Fruit fly (Drosophila melanogaster) whole organism, embryonic: ENCODE data around the gene CG14995.
A peak's percentile ranks its signal among the peaks of the same experiment; 100 is the strongest.

ENCODE experiments used
- Atf-2 ChIP-seq: fragments of 200-800 bp; sonication (Bioruptor generic); optimal IDR thresholded peaks from 2 replicates; lab custom pipeline; 2016; ENCODE audit warnings: missing biosample characterization, missing genetic modification characterization
- Awh ChIP-seq: fragments of 200-800 bp; sonication (Bioruptor generic); IDR thresholded peaks from 2 replicates; pipeline ENCODE4, ENCODE4 v1.3.6; 2022; ENCODE audit warnings: missing biosample characterization, missing genetic modification characterization
- Blimp-1 ChIP-seq: fragments of 200-800 bp; sonication (Bioruptor generic); optimal IDR thresholded peaks from 3 replicates; lab custom pipeline; 2018; ENCODE audit warnings: missing biosample characterization, missing genetic modification characterization, mild to moderate bottlenecking, moderate library complexity, missing genetic modification reagents
- BtbVII ChIP-seq: fragments of 200-800 bp; sonication (Bioruptor generic); optimal IDR thresholded peaks from 3 replicates; lab custom pipeline; 2017; ENCODE audit warnings: missing biosample characterization, mild to moderate bottlenecking, missing genetic modification characterization
- Bteb2 ChIP-seq: fragments of 200-800 bp; sonication (Bioruptor generic); optimal IDR thresholded peaks from 2 replicates; lab custom pipeline; 2016; ENCODE audit warnings: missing biosample characterization, missing genetic modification characterization
- CG10959 ChIP-seq: fragments of 200-800 bp; sonication (Bioruptor generic); IDR thresholded peaks from 2 replicates; pipeline ENCODE4 v1.3.6; 2022; ENCODE audit warnings: missing biosample characterization, missing genetic modification characterization
- CG11504 ChIP-seq: fragments of 200-800 bp; sonication (Bioruptor generic); optimal IDR thresholded peaks from 3 replicates; lab custom pipeline; 2019; ENCODE audit warnings: missing biosample characterization, mild to moderate bottlenecking, missing genetic modification characterization, moderate library complexity
- CG14014 ChIP-seq: fragments of 200-800 bp; sonication (Bioruptor generic); IDR thresholded peaks from 2 replicates; pipeline ENCODE4 v1.3.6; 2022; ENCODE audit warnings: missing biosample characterization, missing genetic modification characterization
- CG15073 ChIP-seq: fragments of 200-800 bp; sonication (Bioruptor generic); optimal IDR thresholded peaks from 2 replicates; lab custom pipeline; 2016; ENCODE audit warnings: missing biosample characterization, missing genetic modification characterization
- CG16815 ChIP-seq: fragments of 200-800 bp; sonication (Bioruptor generic); optimal IDR thresholded peaks from 3 replicates; lab custom pipeline; 2017; ENCODE audit warnings: missing biosample characterization, mild to moderate bottlenecking, missing genetic modification characterization
- CG1792 ChIP-seq: fragments of 200-800 bp; sonication (Bioruptor generic); optimal IDR thresholded peaks from 2 replicates; lab custom pipeline; 2016; ENCODE audit warnings: missing biosample characterization, missing genetic modification characterization
- CG18262 ChIP-seq: fragments of 200-800 bp; optimal IDR thresholded peaks from 3 replicates; lab custom pipeline; 2019; ENCODE audit warnings: missing biosample characterization, mild to moderate bottlenecking, missing genetic modification characterization, moderate library complexity
- CG3065 ChIP-seq: fragments of 200-800 bp; sonication (Bioruptor generic); optimal IDR thresholded peaks from 2 replicates; lab custom pipeline; 2016; ENCODE audit warnings: missing biosample characterization, missing genetic modification characterization
- CG5245 ChIP-seq: fragments of 200-800 bp; sonication (Bioruptor generic); optimal IDR thresholded peaks from 3 replicates; lab custom pipeline; 2016; ENCODE audit warnings: missing biosample characterization, missing genetic modification characterization
- CG6654 ChIP-seq: fragments of 200-800 bp; sonication (Bioruptor generic); optimal IDR thresholded peaks from 2 replicates; lab custom pipeline; 2017; ENCODE audit warnings: missing biosample characterization, mild to moderate bottlenecking, missing genetic modification characterization
- CG6689 ChIP-seq: fragments of 200-800 bp; sonication (Bioruptor generic); IDR thresholded peaks from 2 replicates; pipeline ENCODE4 v1.3.6; 2022; ENCODE audit warnings: missing biosample characterization, missing genetic modification characterization
- CG6813 ChIP-seq: fragments of 200-800 bp; sonication (Bioruptor generic); optimal IDR thresholded peaks from 2 replicates; lab custom pipeline; 2017; ENCODE audit warnings: missing biosample characterization, missing genetic modification characterization, mild to moderate bottlenecking, moderate library complexity, missing genetic modification reagents
- CG7786 ChIP-seq: fragments of 200-800 bp; sonication (Bioruptor generic); optimal IDR thresholded peaks from 2 replicates; lab custom pipeline; 2016; ENCODE audit warnings: missing biosample characterization, missing genetic modification characterization
- CG8944 ChIP-seq: fragments of 200-800 bp; sonication (Bioruptor generic); optimal IDR thresholded peaks from 3 replicates; lab custom pipeline; 2016; ENCODE audit warnings: missing biosample characterization, missing genetic modification characterization
- CG9437 ChIP-seq: fragments of 200-800 bp; sonication (Bioruptor generic); optimal IDR thresholded peaks from 2 replicates; lab custom pipeline; 2018; ENCODE audit warnings: missing biosample characterization, mild to moderate bottlenecking, missing genetic modification characterization
- CG9932 ChIP-seq: fragments of 200-800 bp; sonication (Bioruptor generic); IDR thresholded peaks from 2 replicates; pipeline ENCODE4 v1.3.6; 2022; ENCODE audit warnings: missing biosample characterization, missing genetic modification characterization
- Camta ChIP-seq: fragments of 200-800 bp; sonication (Bioruptor generic); optimal IDR thresholded peaks from 2 replicates; lab custom pipeline; 2016; ENCODE audit warnings: missing biosample characterization, missing genetic modification characterization
- D19B ChIP-seq: fragments of 200-800 bp; sonication (Bioruptor generic); optimal IDR thresholded peaks from 2 replicates; lab custom pipeline; 2017; ENCODE audit warnings: missing biosample characterization, mild to moderate bottlenecking, missing genetic modification characterization
- Deaf1 ChIP-seq: fragments of 200-800 bp; optimal IDR thresholded peaks from 3 replicates; lab custom pipeline; 2019; ENCODE audit warnings: missing biosample characterization, mild to moderate bottlenecking, missing genetic modification characterization, moderate library complexity
- Doc3 ChIP-seq: fragments of 200-800 bp; sonication (Bioruptor generic); IDR thresholded peaks from 3 replicates; pipeline ENCODE4 v1.3.6; 2022; ENCODE audit warnings: missing biosample characterization, missing genetic modification characterization; ENCODE audit not compliant: partially characterized antibody
- Hey ChIP-seq: fragments of 200-800 bp; sonication (Bioruptor generic); optimal IDR thresholded peaks from 3 replicates; lab custom pipeline; 2018; ENCODE audit warnings: missing biosample characterization, mild to moderate bottlenecking, missing genetic modification characterization
- Hr51 ChIP-seq, 2 experiments: fragments of 200-800 bp; sonication (Bioruptor generic); optimal IDR thresholded peaks; 2 replicates in 1 of 2; 3 replicates in 1 of 2; lab custom pipeline; 2016 to 2018; ENCODE audit warnings: missing biosample characterization in 2 of 2, missing genetic modification characterization in 2 of 2, mild to moderate bottlenecking in 1 of 2, moderate library complexity in 1 of 2
- Hsf ChIP-seq: fragments of 200-800 bp; sonication (Bioruptor generic); optimal IDR thresholded peaks from 3 replicates; lab custom pipeline; 2016; ENCODE audit warnings: missing biosample characterization, missing genetic modification characterization
- Lhr ChIP-seq: fragments of 200-800 bp; sonication (Bioruptor generic); optimal IDR thresholded peaks from 3 replicates; lab custom pipeline; 2017; ENCODE audit warnings: mild to moderate bottlenecking, missing biosample characterization, missing genetic modification reagents, missing genetic modification characterization
- Nf-YC ChIP-seq: fragments of 200-800 bp; optimal IDR thresholded peaks from 3 replicates; lab custom pipeline; 2019; ENCODE audit warnings: missing biosample characterization, mild to moderate bottlenecking, missing genetic modification characterization, moderate library complexity
- ara ChIP-seq: fragments of 200-800 bp; sonication (Bioruptor generic); IDR thresholded peaks from 2 replicates; pipeline ENCODE4 v1.3.6; 2022; ENCODE audit warnings: missing biosample characterization, missing genetic modification characterization
- cas ChIP-seq: fragments of 200-800 bp; sonication (Bioruptor generic); IDR thresholded peaks from 2 replicates; pipeline ENCODE4 v1.3.6; 2022; ENCODE audit warnings: missing biosample characterization, missing genetic modification characterization
- cwo ChIP-seq: fragments of 200-800 bp; sonication (Bioruptor generic); optimal IDR thresholded peaks from 3 replicates; lab custom pipeline; 2017; ENCODE audit warnings: missing biosample characterization, missing genetic modification characterization, mild to moderate bottlenecking, moderate library complexity, missing genetic modification reagents
- disco-r ChIP-seq: fragments of 200-800 bp; sonication (Bioruptor generic); optimal IDR thresholded peaks from 2 replicates; lab custom pipeline; 2016; ENCODE audit warnings: missing biosample characterization, missing genetic modification characterization
- exex ChIP-seq: fragments of 200-800 bp; sonication (Bioruptor generic); optimal IDR thresholded peaks from 4 replicates; lab custom pipeline; 2018; ENCODE audit warnings: missing biosample characterization, mild to moderate bottlenecking, missing genetic modification characterization, moderate library complexity
- fd102C ChIP-seq: fragments of 200-800 bp; sonication (Bioruptor generic); optimal IDR thresholded peaks from 2 replicates; lab custom pipeline; 2018; ENCODE audit warnings: missing biosample characterization, mild to moderate bottlenecking, missing genetic modification characterization, moderate library complexity
- gem ChIP-seq: fragments of 200-800 bp; sonication (Bioruptor generic); optimal IDR thresholded peaks from 2 replicates; lab custom pipeline; 2019; ENCODE audit warnings: missing biosample characterization, mild to moderate bottlenecking, missing genetic modification characterization, moderate library complexity
- gro ChIP-seq: fragments of 200-800 bp; sonication (Bioruptor generic); optimal IDR thresholded peaks from 2 replicates; lab custom pipeline; 2016; ENCODE audit warnings: missing biosample characterization, missing genetic modification characterization
- luna ChIP-seq: fragments of 200-800 bp; sonication (Bioruptor generic); optimal IDR thresholded peaks from 2 replicates; lab custom pipeline; 2016; ENCODE audit warnings: missing biosample characterization, missing genetic modification characterization
- mam ChIP-seq: fragments of 200-800 bp; sonication (Bioruptor generic); optimal IDR thresholded peaks from 3 replicates; lab custom pipeline; 2016; ENCODE audit warnings: missing biosample characterization, missing genetic modification characterization
- odd ChIP-seq: fragments of 200-800 bp; sonication (Bioruptor generic); optimal IDR thresholded peaks from 2 replicates; lab custom pipeline; 2017; ENCODE audit warnings: missing biosample characterization, mild to moderate bottlenecking, missing genetic modification characterization
- phol ChIP-seq: fragments of 200-800 bp; sonication (Bioruptor generic); optimal IDR thresholded peaks from 3 replicates; lab custom pipeline; 2018; ENCODE audit warnings: missing biosample characterization, mild to moderate bottlenecking, missing genetic modification characterization, moderate library complexity
- ranshi ChIP-seq: fragments of 200-800 bp; sonication (Bioruptor generic); IDR thresholded peaks from 2 replicates; pipeline ENCODE4 v1.3.6; 2022; ENCODE audit warnings: missing biosample characterization, missing genetic modification characterization
- ro ChIP-seq: fragments of 200-800 bp; sonication (Bioruptor generic); IDR thresholded peaks from 2 replicates; pipeline ENCODE4 v1.3.6; 2022; ENCODE audit warnings: missing biosample characterization, missing genetic modification characterization
- sob ChIP-seq: fragments of 200-800 bp; sonication (Bioruptor generic); IDR thresholded peaks from 2 replicates; pipeline ENCODE4 v1.3.6; 2022; ENCODE audit warnings: missing biosample characterization, missing genetic modification characterization
- tna ChIP-seq: fragments of 200-800 bp; sonication (Bioruptor generic); IDR thresholded peaks from 2 replicates; pipeline ENCODE4 v1.3.6; 2022; ENCODE audit warnings: missing biosample characterization, missing genetic modification characterization; ENCODE audit not compliant: partially characterized antibody
- trem ChIP-seq: fragments of 200-800 bp; optimal IDR thresholded peaks from 3 replicates; lab custom pipeline; 2019; ENCODE audit warnings: missing biosample characterization, mild to moderate bottlenecking, missing genetic modification characterization, moderate library complexity
- vnd ChIP-seq: fragments of 200-800 bp; sonication (Bioruptor generic); IDR thresholded peaks from 3 replicates; pipeline ENCODE4 v1.3.6; 2022; ENCODE audit warnings: missing biosample characterization, missing genetic modification characterization; ENCODE audit not compliant: partially characterized antibody
- zen ChIP-seq: fragments of 200-800 bp; sonication (Bioruptor generic); optimal IDR thresholded peaks from 3 replicates; lab custom pipeline; 2018; ENCODE audit warnings: missing biosample characterization, mild to moderate bottlenecking, missing genetic modification characterization, moderate library complexity
- zfh1 ChIP-seq: fragments of 200-800 bp; sonication (Bioruptor generic); IDR thresholded peaks from 3 replicates; pipeline ENCODE4 v1.3.6; 2022; ENCODE audit warnings: missing biosample characterization, missing genetic modification characterization

Gene CG14995

DNA sequence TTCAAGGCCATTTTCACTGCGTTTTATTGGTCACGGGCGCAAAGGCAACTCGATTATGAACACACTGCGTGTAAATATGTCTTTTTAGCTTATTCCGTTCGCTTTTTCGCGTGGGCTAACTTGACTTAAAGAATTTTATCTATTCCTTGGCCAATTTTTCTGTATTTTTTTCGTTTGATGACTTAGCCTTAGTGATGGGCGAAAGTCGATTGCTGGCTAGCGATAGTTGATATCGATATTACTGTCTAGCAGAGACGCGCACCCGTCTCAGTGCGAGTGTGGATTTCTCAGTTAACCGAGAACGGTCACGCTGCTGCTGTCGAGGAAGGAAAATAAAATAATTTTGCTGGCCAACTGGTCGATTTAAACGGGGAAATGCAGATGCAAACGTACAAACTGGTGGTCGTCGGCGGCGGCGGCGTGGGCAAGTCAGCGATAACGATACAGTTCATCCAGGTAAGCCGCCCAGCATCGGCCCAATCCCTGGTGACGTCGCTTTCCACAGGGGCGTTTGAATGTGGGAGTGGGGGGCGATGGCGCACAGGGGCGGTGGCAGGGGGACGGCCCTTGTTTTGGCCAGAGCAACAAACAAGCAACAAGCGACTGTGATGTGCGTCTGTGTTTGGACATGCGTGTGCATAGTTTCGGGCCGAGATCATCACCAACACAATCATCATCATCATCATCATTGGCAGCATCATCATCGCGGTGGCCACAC, 35.9 kb upstream of the CG14995 start, which contains the start of the genes Rop and Ras64B (continued):
- TF ChIP-seq CG14014 (GFP tag; lab: Robert Waterston, UW) (no peak), sob (no peak; the same call in none of the 2 replicates), CG5245 (GFP tag; lab: Kevin White, UChicago) (no peak), ro (no peak), Hsf (GFP tag; lab: Kevin White, UChicago) (no peak), Hey (tag; lab: Kevin White, UChicago) (no peak), CG11504 (tag; lab: Kevin White, UChicago) (no peak), CG15073 (GFP tag; lab: Kevin White, UChicago) (no peak), tna (GFP tag; lab: Robert Waterston, UW) (peak; percentile 65), CG6813 (no peak), cas (GFP tag; lab: Robert Waterston, UW) (no peak), mam (GFP tag; lab: Kevin White, UChicago) (no peak), Hr51 (GFP tag; optimal IDR thresholded peaks at IDR 0.05; lab: Kevin White, UChicago) (peak in 1 of 2 experiments; percentile 39), Lhr (peak; percentile 73), disco-r (GFP tag; lab: Kevin White, UChicago) (no peak), D19B (GFP tag; lab: Kevin White, UChicago) (no peak), Atf-2 (GFP tag; lab: Kevin White, UChicago) (no peak), CG1792 (GFP tag; lab: Kevin White, UChicago) (no peak), phol (tag; lab: Kevin White, UChicago) (peak; percentile 62), ara (GFP tag; lab: Robert Waterston, UW) (no peak), luna (GFP tag; lab: Kevin White, UChicago) (peak; percentile 32), Deaf1 (tag; lab: Kevin White, UChicago) (peak; percentile 32), cwo (GFP tag; lab: Kevin White, UChicago) (no peak), Nf-YC (tag; lab: Kevin White, UChicago) (peak; percentile 75), Blimp-1 (GFP tag; lab: Kevin White, UChicago) (no peak), zen (tag; lab: Kevin White, UChicago) (no peak), trem (tag; lab: Kevin White, UChicago) (peak; percentile 74), exex (tag; lab: Kevin White, UChicago) (no peak), CG6689 (0 out of 2 replicates have a peak, but pooled peaks have one; percentile 22), Awh (GFP tag; lab: Robert Waterston, UW) (no peak), Doc3 (GFP tag; lab: Robert Waterston, UW) (peak; percentile 28; the same call in 2 of the 3 replicates), CG18262 (tag; lab: Kevin White, UChicago) (peak; percentile 15), gro (GFP tag; lab: Kevin White, UChicago) (peak; percentile 53), CG16815 (no peak), vnd (GFP tag; lab: Robert Waterston, UW) (peak; percentile 63; the same call in 2 of the 3 replicates), CG7786 (peak; percentile 15), gem (no peak), CG8944 (no peak), CG9437 (GFP tag; lab: Kevin White, UChicago) (no peak), Bteb2 (GFP tag; lab: Kevin White, UChicago) (peak; percentile 44), Camta (no peak), zfh1 (GFP tag; lab: Robert Waterston, UW) (no peak), CG6654 (no peak), fd102C (GFP tag; lab: Kevin White, UChicago) (no peak), BtbVII (no peak), CG9932 (GFP tag; lab: Robert Waterston, UW) (peak; percentile 52), ranshi (no peak), CG10959 (no peak), CG3065 (no peak), odd (no peak)
